Worm (Caenorhabditis elegans): ENCODE data around the gene ZK856.4.

DNA sequence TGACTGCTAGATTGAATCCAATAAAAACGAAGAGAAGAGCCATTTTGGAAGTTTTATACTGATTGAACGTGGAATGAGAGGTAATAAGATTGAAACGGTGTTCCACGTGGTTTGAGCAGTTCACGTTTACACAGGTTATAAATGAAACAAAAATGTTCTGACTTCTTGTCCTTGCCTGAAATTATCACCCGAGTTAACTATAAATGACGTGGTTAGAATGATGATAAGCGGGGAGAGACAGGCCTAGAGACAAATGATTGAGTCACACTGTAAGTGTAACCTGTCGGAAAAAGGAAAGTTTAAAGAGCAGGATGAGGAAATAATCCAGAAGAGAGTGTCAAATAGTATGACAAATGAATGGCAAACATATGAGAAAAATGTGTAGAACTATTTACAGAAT, 22.1 kb upstream of the ZK856.4 start, which contains the start of gene C51E3.10:
- TF ChIP-seq elt-1 (tag; optimal IDR thresholded peaks at IDR 0.05; ENCODE audit: borderline replicate concordance, insufficient read depth) (no peak), unc-62 (GFP tag; optimal IDR thresholded peaks at IDR 0.05) (no peak), blmp-1 (tag; optimal IDR thresholded peaks at IDR 0.05) (no peak), sptf-1 (tag; optimal IDR thresholded peaks at IDR 0.05) (no peak), nhr-12 (tag; optimal IDR thresholded peaks at IDR 0.05) (no peak), bed-3 (GFP tag; optimal IDR thresholded peaks at IDR 0.05) (no peak), mep-1 (tag; optimal IDR thresholded peaks at IDR 0.05) (no peak), lsy-2 (tag; optimal IDR thresholded peaks at IDR 0.05) (no peak), pha-4 (tag; optimal IDR thresholded peaks at IDR 0.05) (no peak), ham-2 (GFP tag; optimal IDR thresholded peaks at IDR 0.05) (no peak)
